Worm (Caenorhabditis elegans): ENCODE measurements around the gene F44D12.19.

DNA sequence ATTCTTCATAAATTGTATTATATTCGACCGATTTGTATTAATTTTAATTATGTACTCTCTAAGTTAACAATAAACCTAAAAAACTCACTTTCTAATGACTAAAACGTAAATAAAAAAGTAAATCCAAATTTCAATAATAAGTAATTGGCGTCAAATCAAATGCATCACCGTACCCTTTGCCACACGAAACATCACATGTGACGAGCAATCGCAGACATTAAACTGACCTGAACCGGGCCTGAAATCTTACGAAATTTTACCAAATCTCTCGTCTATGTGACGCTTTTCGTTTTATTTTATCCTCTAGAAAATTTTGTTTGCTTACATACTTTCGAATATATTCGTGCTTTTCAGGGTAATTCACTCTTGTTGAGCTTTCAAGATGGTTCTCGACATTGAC lies 18.0 kb upstream of the F44D12.19 start, which contains the start of the genes C47E12.2 and sars-1:
- no peak for TF ChIP-seq cog-1 (tag; optimal IDR thresholded peaks at IDR 0.05)
- TF ChIP-seq klf-2 (GFP tag; conservative IDR thresholded peaks at IDR 0.05) = no peak
- no peak for TF ChIP-seq flt-1 (GFP tag; IDR thresholded peaks at IDR 0.05)
- no peak for TF ChIP-seq ref-1 (GFP tag; conservative IDR thresholded peaks at IDR 0.05)
- no peak for TF ChIP-seq med-1 (GFP tag; optimal IDR thresholded peaks at IDR 0.05; ENCODE audit: insufficient read depth)
- TF ChIP-seq ztf-23 (GFP tag; IDR thresholded peaks at IDR 0.05) = no peak

All from whole organism, midembryonic.